Worm (Caenorhabditis elegans) whole organism, mixed stage, embryonic: Measurements from ENCODE around the gene fbxa-90.

Experiments used
- M03D4.4 ChIP-seq: sonication (generic microtip); optimal IDR thresholded peaks from 2 replicates; lab custom pipeline; 2017; ENCODE audit warnings: mild to moderate bottlenecking, missing genetic modification characterization, missing compliant biosample characterization
- blmp-1 ChIP-seq: fragments of 150-350 bp; optimal IDR thresholded peaks from 2 replicates; lab custom pipeline; 2014; ENCODE audit warnings: missing biosample characterization, missing genetic modification characterization
- ceh-39 ChIP-seq: fragments of 150-350 bp; optimal IDR thresholded peaks from 2 replicates; lab custom pipeline; 2014; ENCODE audit warnings: missing biosample characterization, missing genetic modification characterization
- ceh-43 ChIP-seq: fragments of 200-800 bp; sonication (Bioruptor generic); optimal IDR thresholded peaks from 2 replicates; lab custom pipeline; 2018; ENCODE audit warnings: mild to moderate bottlenecking, missing genetic modification characterization, moderate library complexity, missing compliant biosample characterization
- ceh-83 ChIP-seq: fragments of 200-800 bp; sonication (Bioruptor generic); optimal IDR thresholded peaks from 2 replicates; lab custom pipeline; 2018; ENCODE audit warnings: mild to moderate bottlenecking, missing genetic modification characterization, missing compliant biosample characterization
- ces-1 ChIP-seq: fragments of 150-350 bp; optimal IDR thresholded peaks from 2 replicates; lab custom pipeline; 2014; ENCODE audit warnings: missing biosample characterization, missing genetic modification reagents, missing genetic modification characterization
- cnd-1 ChIP-seq: fragments of 200-800 bp; sonication (Bioruptor generic); optimal IDR thresholded peaks from 2 replicates; lab custom pipeline; 2018; ENCODE audit warnings: mild to moderate bottlenecking, missing genetic modification characterization, missing compliant biosample characterization
- drap-1 ChIP-seq: fragments of 200-800 bp; sonication (Bioruptor generic); optimal IDR thresholded peaks from 3 replicates; lab custom pipeline; 2018; ENCODE audit warnings: mild to moderate bottlenecking, missing genetic modification characterization, missing compliant biosample characterization
- elt-1 ChIP-seq: sonication (generic microtip); optimal IDR thresholded peaks from 2 replicates; lab custom pipeline; 2017; ENCODE audit warnings: missing genetic modification characterization, mild to moderate bottlenecking, missing compliant biosample characterization, antibody characterized with exemption, moderate library complexity, borderline replicate concordance; ENCODE audit not compliant: insufficient read depth
- elt-3 ChIP-seq: fragments of 150-350 bp; optimal IDR thresholded peaks from 2 replicates; lab custom pipeline; 2014; ENCODE audit warnings: missing biosample characterization, missing genetic modification characterization
- flh-1 ChIP-seq: fragments of 200-800 bp; sonication (Bioruptor generic); optimal IDR thresholded peaks from 2 replicates; lab custom pipeline; 2018; ENCODE audit warnings: mild to moderate bottlenecking, missing genetic modification characterization, moderate library complexity, missing compliant biosample characterization
- ham-2 ChIP-seq: fragments of 200-800 bp; sonication (Bioruptor generic); optimal IDR thresholded peaks from 2 replicates; lab custom pipeline; 2018; ENCODE audit warnings: mild to moderate bottlenecking, missing genetic modification characterization, missing compliant biosample characterization
- hlh-1 ChIP-seq: fragments of 150-350 bp; optimal IDR thresholded peaks from 2 replicates; lab custom pipeline; 2014; ENCODE audit warnings: missing biosample characterization, missing genetic modification reagents, missing genetic modification characterization
- lin-13 ChIP-seq: fragments of 150-350 bp; optimal IDR thresholded peaks from 2 replicates; lab custom pipeline; 2014; ENCODE audit warnings: missing biosample characterization, missing genetic modification characterization
- lin-32 ChIP-seq: fragments of 200-800 bp; sonication (Bioruptor generic); optimal IDR thresholded peaks from 2 replicates; lab custom pipeline; 2018; ENCODE audit warnings: mild to moderate bottlenecking, missing genetic modification characterization, missing compliant biosample characterization
- lsy-2 ChIP-seq: fragments of 150-350 bp; optimal IDR thresholded peaks from 2 replicates; lab custom pipeline; 2014; ENCODE audit warnings: missing biosample characterization, missing genetic modification characterization
- mab-5 ChIP-seq: fragments of 150-350 bp; optimal IDR thresholded peaks from 2 replicates; lab custom pipeline; 2014; ENCODE audit warnings: missing biosample characterization, missing genetic modification characterization
- mep-1 ChIP-seq: fragments of 150-350 bp; optimal IDR thresholded peaks from 2 replicates; lab custom pipeline; 2017; ENCODE audit warnings: missing biosample characterization, missing genetic modification reagents, missing genetic modification characterization, inconsistent platforms
- mls-2 ChIP-seq: sonication (generic microtip); optimal IDR thresholded peaks from 2 replicates; lab custom pipeline; 2016; ENCODE audit warnings: mild to moderate bottlenecking, missing genetic modification characterization, moderate library complexity, missing compliant biosample characterization
- nhr-12 ChIP-seq: fragments of 150-350 bp; optimal IDR thresholded peaks from 2 replicates; lab custom pipeline; 2014; ENCODE audit warnings: missing biosample characterization, missing genetic modification characterization
- nhr-2 ChIP-seq: fragments of 150-350 bp; optimal IDR thresholded peaks from 2 replicates; lab custom pipeline; 2014; ENCODE audit warnings: missing biosample characterization, missing genetic modification characterization
- nhr-237 ChIP-seq: fragments of 150-350 bp; optimal IDR thresholded peaks from 2 replicates; lab custom pipeline; 2014; ENCODE audit warnings: missing biosample characterization, missing genetic modification characterization
- nhr-28 ChIP-seq: fragments of 150-350 bp; optimal IDR thresholded peaks from 2 replicates; lab custom pipeline; 2014; ENCODE audit warnings: missing biosample characterization, missing genetic modification characterization
- nhr-76 ChIP-seq: sonication (generic microtip); optimal IDR thresholded peaks from 2 replicates; lab custom pipeline; 2017; ENCODE audit warnings: missing biosample characterization, missing genetic modification characterization
- pha-4 ChIP-seq: fragments of 150-350 bp; optimal IDR thresholded peaks from 2 replicates; lab custom pipeline; 2018; ENCODE audit warnings: missing biosample characterization, missing genetic modification reagents, missing genetic modification characterization
- sem-2 ChIP-seq: fragments of 200-800 bp; sonication (Bioruptor generic); optimal IDR thresholded peaks from 2 replicates; lab custom pipeline; 2018; ENCODE audit warnings: mild to moderate bottlenecking, missing genetic modification characterization, missing compliant biosample characterization
- snpc-4 ChIP-seq: fragments of 150-350 bp; optimal IDR thresholded peaks from 2 replicates; lab custom pipeline; 2014; ENCODE audit warnings: missing biosample characterization, missing genetic modification characterization
- tbx-8 ChIP-seq: fragments of 200-800 bp; sonication (Bioruptor generic); optimal IDR thresholded peaks from 2 replicates; lab custom pipeline; 2018; ENCODE audit warnings: mild to moderate bottlenecking, missing genetic modification characterization, moderate library complexity, missing compliant biosample characterization
- unc-120 ChIP-seq: sonication (generic microtip); optimal IDR thresholded peaks from 2 replicates; lab custom pipeline; 2017; ENCODE audit warnings: missing genetic modification characterization, missing compliant biosample characterization; ENCODE audit not compliant: poor library complexity, severe bottlenecking
- unc-39 ChIP-seq: fragments of 150-350 bp; optimal IDR thresholded peaks from 2 replicates; lab custom pipeline; 2014; ENCODE audit warnings: missing biosample characterization, missing genetic modification characterization
- unc-62 ChIP-seq: fragments of 150-350 bp; optimal IDR thresholded peaks from 2 replicates; lab custom pipeline; 2014; ENCODE audit warnings: missing biosample characterization, missing genetic modification reagents, missing genetic modification characterization
- ztf-11 ChIP-seq: fragments of 150-350 bp; optimal IDR thresholded peaks from 2 replicates; lab custom pipeline; 2014; ENCODE audit warnings: missing biosample characterization, missing genetic modification characterization

Gene fbxa-90

DNA sequence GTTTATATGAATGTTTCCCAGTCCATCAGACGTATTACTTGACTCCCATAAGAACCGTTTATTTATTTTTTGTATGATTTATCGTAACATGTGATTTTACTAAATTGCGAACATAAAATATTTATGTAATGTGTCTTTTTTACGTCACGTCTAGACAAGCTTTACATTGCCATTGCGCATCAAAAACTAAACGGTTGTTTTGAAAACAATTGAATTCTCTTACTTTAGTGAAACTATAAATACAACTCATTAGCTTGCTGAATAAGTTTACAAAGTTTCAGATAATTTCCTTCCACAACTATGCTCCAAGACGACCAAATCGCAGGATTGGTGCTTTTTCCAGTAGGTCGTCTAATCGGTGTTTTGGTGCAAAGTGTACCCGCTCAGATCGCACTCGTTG lies 8.3 kb downstream of the fbxa-90 start, which contains the start of gene srx-54:
TSS of gene srx-54 (plus strand) at position 301 of the 400 bp plus-strand sequence.
- TF ChIP-seq ceh-39 (tag; lab: Kevin White, UChicago), result no peak
- TF ChIP-seq M03D4.4, result no peak
- TF ChIP-seq nhr-28 (tag; lab: Kevin White, UChicago), result no peak
- TF ChIP-seq pha-4 (tag; lab: Kevin White, UChicago), result no peak
- TF ChIP-seq nhr-76 (tag; lab: Kevin White, UChicago), result no peak
- no peak for TF ChIP-seq drap-1
- TF ChIP-seq elt-1, result no peak
- TF ChIP-seq lin-13 (tag; lab: Kevin White, UChicago), result no peak
- TF ChIP-seq mep-1 (tag; lab: Kevin White, UChicago), result no peak
- TF ChIP-seq cnd-1, result no peak
- TF ChIP-seq nhr-12, result no peak
- no peak for TF ChIP-seq ztf-11
- TF ChIP-seq mls-2 (tag; lab: Kevin White, UChicago), result no peak
- TF ChIP-seq nhr-2 (tag; lab: Kevin White, UChicago), result no peak
- no peak for TF ChIP-seq unc-62 (GFP tag; lab: Kevin White, UChicago)
- TF ChIP-seq blmp-1 (tag; lab: Kevin White, UChicago), result no peak
- TF ChIP-seq sem-2 (GFP tag; lab: Kevin White, UChicago), result no peak

DNA sequence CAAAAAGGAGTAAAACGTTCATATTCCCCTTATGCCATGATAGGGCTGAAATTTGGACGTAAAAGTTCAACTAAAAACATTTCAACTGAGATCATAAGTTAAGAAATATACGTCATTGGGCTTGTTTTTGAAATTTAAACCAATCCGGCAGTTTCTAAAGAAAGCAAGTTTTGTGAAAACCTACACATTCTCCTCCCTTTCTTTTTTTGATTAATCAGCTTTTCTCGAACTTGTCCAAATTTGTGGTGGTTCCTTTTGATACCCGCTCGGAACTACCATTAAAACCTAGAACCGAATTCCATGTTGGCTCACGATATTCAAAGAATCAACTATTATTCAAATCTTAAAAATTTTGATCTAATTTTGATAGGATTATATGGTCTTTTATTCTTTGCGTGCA lies 13.8 kb downstream of the fbxa-90 start, which contains the start of gene srz-54:
TSS of gene srz-54 (plus strand) at position 301 of the 400 bp plus-strand sequence.
- TF ChIP-seq ceh-43 (GFP tag; lab: Kevin White, UChicago), result no peak
- no peak for TF ChIP-seq ztf-11
- no peak for TF ChIP-seq ceh-39 (tag; lab: Kevin White, UChicago)
- no peak for TF ChIP-seq flh-1
- no peak for TF ChIP-seq nhr-2 (tag; lab: Kevin White, UChicago)
- no peak for TF ChIP-seq nhr-76 (tag; lab: Kevin White, UChicago)
- no peak for TF ChIP-seq unc-39
- no peak for TF ChIP-seq tbx-8 (GFP tag; lab: Kevin White, UChicago)
- TF ChIP-seq hlh-1 (tag; lab: Kevin White, UChicago), result no peak
- TF ChIP-seq elt-3 (tag; lab: Kevin White, UChicago), result no peak
- no peak for TF ChIP-seq ceh-83
- no peak for TF ChIP-seq lsy-2 (tag; lab: Kevin White, UChicago)
- TF ChIP-seq nhr-237 (tag; lab: Kevin White, UChicago), result no peak

DNA sequence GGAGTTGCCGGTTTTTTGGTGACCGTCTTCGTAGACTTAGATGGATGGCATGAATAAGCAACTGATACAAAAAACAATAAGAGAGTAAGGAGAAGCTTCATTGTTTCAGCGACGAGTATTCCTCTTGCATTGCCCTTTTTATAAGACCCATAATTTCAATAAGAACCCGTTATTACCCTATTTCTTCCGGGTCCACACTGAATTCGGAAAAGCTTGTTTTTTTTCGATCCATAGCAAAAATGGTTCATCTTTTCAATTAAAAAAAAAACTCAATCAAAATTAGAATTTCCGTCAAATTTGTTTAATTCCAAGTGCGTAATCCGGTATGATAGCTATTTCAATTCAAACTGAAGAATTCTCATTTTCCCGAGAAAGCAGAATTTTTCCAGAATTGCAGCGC lies 20.4 kb downstream of the fbxa-90 start, which contains the start of gene Y102A5C.40:
TSS of gene Y102A5C.40 (minus strand) at position 101 of the 400 bp plus-strand sequence.
- no peak for TF ChIP-seq ham-2
- no peak for TF ChIP-seq snpc-4
- no peak for TF ChIP-seq nhr-76 (tag; lab: Kevin White, UChicago)
- no peak for TF ChIP-seq ces-1 (GFP tag; lab: Kevin White, UChicago)
- TF ChIP-seq ceh-39 (tag; lab: Kevin White, UChicago), result no peak
- TF ChIP-seq, all 35 proteins: peak for 0

DNA sequence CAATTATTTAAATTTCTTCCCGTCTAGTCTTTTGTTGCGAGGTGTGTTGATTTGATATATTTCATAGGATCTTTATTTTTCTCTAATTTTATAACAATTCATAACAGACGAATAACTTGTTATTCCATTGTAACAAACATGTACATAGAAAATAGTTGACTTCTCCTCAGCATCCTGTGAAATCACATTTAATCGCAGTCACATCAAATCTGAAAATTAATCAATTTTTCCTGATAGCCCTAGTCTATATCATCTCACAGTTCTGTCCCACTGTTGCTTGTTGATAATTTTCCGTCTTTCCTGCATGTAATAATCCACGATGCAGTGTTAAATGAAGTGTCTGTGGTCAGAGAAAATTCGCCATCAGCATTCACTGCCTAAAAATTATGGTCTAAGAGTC lies 21.2 kb downstream of the fbxa-90 start:
- TF ChIP-seq lin-32 (no peak), nhr-28 (tag; lab: Kevin White, UChicago) (no peak), mep-1 (tag; lab: Kevin White, UChicago) (no peak), snpc-4 (no peak), nhr-12 (no peak), ces-1 (GFP tag; lab: Kevin White, UChicago) (no peak)
- TF ChIP-seq, all 35 proteins: peak for 0

DNA sequence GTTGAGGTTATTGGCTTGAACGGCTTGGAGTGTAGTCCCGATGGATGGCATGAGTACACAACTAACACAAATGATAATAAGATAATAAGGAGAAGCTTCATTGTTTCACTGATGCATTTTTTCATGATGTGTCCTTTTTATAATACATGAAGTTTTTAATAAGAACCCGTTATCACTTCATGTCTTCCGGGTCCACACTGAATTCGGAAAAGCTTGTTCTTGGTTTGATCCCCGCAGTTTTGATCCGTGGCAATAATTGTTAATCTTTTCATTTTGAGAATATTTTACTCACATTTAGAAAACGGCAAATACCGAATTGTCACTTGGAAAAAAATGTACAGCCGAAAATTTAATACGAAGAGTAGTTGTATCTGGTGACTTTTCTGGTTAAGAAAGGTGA lies 22.0 kb downstream of the fbxa-90 start, which contains the start of gene Y102A5C.27:
TSS of gene Y102A5C.27 (minus strand) at position 101 of the 400 bp plus-strand sequence.
- TF ChIP-seq unc-120 (tag; lab: Kevin White, UChicago) (no peak), ceh-43 (GFP tag; lab: Kevin White, UChicago) (no peak), snpc-4 (no peak), mls-2 (tag; lab: Kevin White, UChicago) (no peak), ztf-11 (no peak), sem-2 (GFP tag; lab: Kevin White, UChicago) (no peak), elt-1 (no peak), pha-4 (tag; lab: Kevin White, UChicago) (no peak), flh-1 (no peak), nhr-28 (tag; lab: Kevin White, UChicago) (no peak), nhr-2 (tag; lab: Kevin White, UChicago) (no peak), ceh-39 (tag; lab: Kevin White, UChicago) (no peak), mab-5 (tag; lab: Kevin White, UChicago) (no peak), hlh-1 (tag; lab: Kevin White, UChicago) (no peak), tbx-8 (GFP tag; lab: Kevin White, UChicago) (no peak), M03D4.4 (no peak), nhr-237 (tag; lab: Kevin White, UChicago) (no peak), ham-2 (no peak), lin-13 (tag; lab: Kevin White, UChicago) (no peak)
